Worm (Caenorhabditis elegans): ENCODE results near the gene F55G11.7.

DNA sequence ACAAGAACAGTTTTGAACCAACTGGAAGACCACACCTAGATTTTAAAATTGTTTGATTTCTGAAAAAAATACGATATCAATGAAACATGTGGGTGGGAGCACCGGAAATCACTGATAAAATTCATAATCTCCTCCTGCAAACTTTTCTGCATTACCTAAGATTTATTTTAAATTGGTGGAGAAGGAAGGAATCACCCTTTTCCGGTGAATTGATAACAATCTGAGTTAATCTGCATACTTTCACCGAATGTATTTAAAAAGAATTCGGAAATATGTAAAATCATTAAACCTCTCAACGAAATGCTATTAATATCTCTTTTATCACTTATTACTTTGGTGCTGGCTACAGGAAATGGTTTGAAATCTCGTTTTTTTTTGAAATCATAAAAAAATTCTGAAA lies 17.6 kb upstream of the F55G11.7 start, which contains the start of gene dct-19:
- TF ChIP-seq med-1 (GFP tag; optimal IDR thresholded peaks at IDR 0.05; ENCODE audit: insufficient read depth) (no peak), flt-1 (GFP tag; IDR thresholded peaks at IDR 0.05) (no peak), ztf-29 (GFP tag; IDR thresholded peaks at IDR 0.05) (no peak), T22C8.4 (GFP tag; IDR thresholded peaks at IDR 0.05) (no peak)

Measured in whole organism, midembryonic.